Fruit fly (Drosophila melanogaster) S2 (cell line): ENCODE measurements around the gene CG33772.

Experiments
- CG8478 ChIP-seq: fragments of >200 bp; optimal IDR thresholded peaks from 2 replicates; lab custom pipeline; 2018
- CTCF ChIP-seq, 2 experiments: fragments of >200 bp; optimal IDR thresholded peaks; 2 replicates each; lab custom pipeline; 2018

dm6 chr3L:22665110-22665509, 12.8 kb upstream of the CG33772 start:
- TF ChIP-seq CG8478 (lab: Kevin White, UChicago), result no peak
- no peak for TF ChIP-seq CTCF (optimal IDR thresholded peaks at IDR 0.05; lab: Kevin White, UChicago)
